Fruit fly (Drosophila melanogaster) whole organism, embryonic: ENCODE data around the gene CG46304.

Experiments
- Atf6 ChIP-seq: fragments of 200-800 bp; sonication (Bioruptor generic); IDR thresholded peaks from 2 replicates; pipeline ENCODE4 v1.3.6; 2022; ENCODE audit warnings: missing biosample characterization, missing genetic modification characterization
- BtbVII ChIP-seq: fragments of 200-800 bp; sonication (Bioruptor generic); optimal IDR thresholded peaks from 3 replicates; lab custom pipeline; 2017; ENCODE audit warnings: missing biosample characterization, mild to moderate bottlenecking, missing genetic modification characterization
- CG10366 ChIP-seq: fragments of 200-800 bp; sonication (Bioruptor generic); IDR thresholded peaks from 2 replicates; pipeline ENCODE4 v1.3.6; 2022; ENCODE audit warnings: missing biosample characterization, missing genetic modification characterization
- CG11695 ChIP-seq: fragments of 200-800 bp; sonication (Bioruptor generic); IDR thresholded peaks from 3 replicates; pipeline ENCODE4 v1.3.6; 2022; ENCODE audit warnings: missing biosample characterization, missing genetic modification characterization
- CG12942 ChIP-seq: fragments of 200-800 bp; sonication (Bioruptor generic); optimal IDR thresholded peaks from 3 replicates; lab custom pipeline; 2016; ENCODE audit warnings: missing biosample characterization, missing genetic modification characterization
- CG15011 ChIP-seq: fragments of 200-800 bp; sonication (Bioruptor generic); optimal IDR thresholded peaks from 3 replicates; lab custom pipeline; 2018; ENCODE audit warnings: missing biosample characterization, mild to moderate bottlenecking, missing genetic modification characterization
- CG17361 ChIP-seq: fragments of 200-800 bp; sonication (Bioruptor generic); IDR thresholded peaks from 3 replicates; pipeline ENCODE4 v1.3.6; 2022; ENCODE audit warnings: missing biosample characterization, missing genetic modification characterization
- CG3163 ChIP-seq: fragments of 200-800 bp; sonication (Bioruptor generic); optimal IDR thresholded peaks from 3 replicates; lab custom pipeline; 2016; ENCODE audit warnings: missing biosample characterization, missing genetic modification characterization
- CG3281 ChIP-seq: fragments of 200-800 bp; sonication (Bioruptor generic); optimal IDR thresholded peaks from 3 replicates; lab custom pipeline; 2017; ENCODE audit warnings: missing biosample characterization, mild to moderate bottlenecking, missing genetic modification characterization
- CG34376 ChIP-seq: fragments of 200-800 bp; sonication (Bioruptor generic); optimal IDR thresholded peaks from 2 replicates; lab custom pipeline; 2018; ENCODE audit warnings: missing biosample characterization, mild to moderate bottlenecking, missing genetic modification characterization
- CG4730 ChIP-seq: fragments of 200-800 bp; sonication (Bioruptor generic); IDR thresholded peaks from 2 replicates; pipeline ENCODE4 v1.3.6; 2022; ENCODE audit warnings: missing biosample characterization, missing genetic modification characterization
- E2f1 ChIP-seq: fragments of 200-800 bp; sonication (Bioruptor generic); IDR thresholded peaks from 2 replicates; pipeline ENCODE4 v1.3.6; 2022; ENCODE audit warnings: missing biosample characterization, missing genetic modification characterization
- Ets65A ChIP-seq: fragments of 200-800 bp; sonication (Bioruptor generic); peaks from one replicate; lab custom pipeline; 2016; ENCODE audit warnings: missing biosample characterization, missing genetic modification characterization
- Ets97D ChIP-seq: fragments of 200-800 bp; sonication (Bioruptor generic); optimal IDR thresholded peaks from 3 replicates; lab custom pipeline; 2016; ENCODE audit warnings: missing biosample characterization, missing genetic modification characterization
- Fer2 ChIP-seq: fragments of 200-800 bp; sonication (Bioruptor generic); optimal IDR thresholded peaks from 2 replicates; lab custom pipeline; 2018; ENCODE audit warnings: missing biosample characterization, mild to moderate bottlenecking, missing genetic modification characterization, moderate library complexity
- H15 ChIP-seq: fragments of 200-800 bp; sonication (Bioruptor generic); IDR thresholded peaks from 3 replicates; pipeline ENCODE4 v1.3.6; 2022; ENCODE audit warnings: missing biosample characterization, missing genetic modification characterization
- HLH54F ChIP-seq: fragments of 200-800 bp; sonication (Bioruptor generic); optimal IDR thresholded peaks from 3 replicates; lab custom pipeline; 2016; ENCODE audit warnings: missing biosample characterization, missing genetic modification characterization
- Ptx1 ChIP-seq: fragments of 200-800 bp; sonication (Bioruptor generic); IDR thresholded peaks from 2 replicates; pipeline ENCODE4 v1.3.6; 2022; ENCODE audit warnings: missing biosample characterization, missing genetic modification characterization
- Rfx ChIP-seq: fragments of 200-800 bp; sonication (Bioruptor generic); IDR thresholded peaks from 2 replicates; pipeline ENCODE4 v1.3.6; 2022; ENCODE audit warnings: missing biosample characterization, missing genetic modification characterization
- Sox100B ChIP-seq: fragments of 200-800 bp; sonication (Bioruptor generic); optimal IDR thresholded peaks from 3 replicates; lab custom pipeline; 2018; ENCODE audit warnings: missing biosample characterization, mild to moderate bottlenecking, missing genetic modification characterization
- Trl ChIP-seq, 3 experiments: fragments of >200 bp in 2 of 3; fragments of 200-800 bp in 1 of 3; sonication (Bioruptor generic) in 1 of 3; optimal IDR thresholded peaks; 2 replicates in 1 of 3; 3 replicates in 2 of 3; lab custom pipeline; 2016 to 2017; ENCODE audit warnings: missing biosample characterization in 1 of 3, missing genetic modification characterization in 1 of 3
- al ChIP-seq: fragments of 200-800 bp; sonication (Bioruptor generic); IDR thresholded peaks from 2 replicates; pipeline ENCODE4 v1.3.6; 2022; ENCODE audit warnings: missing biosample characterization, missing genetic modification characterization
- az2 ChIP-seq: fragments of 200-800 bp; sonication (Bioruptor generic); optimal IDR thresholded peaks from 3 replicates; lab custom pipeline; 2016; ENCODE audit warnings: missing biosample characterization, missing genetic modification characterization
- bsh ChIP-seq, 2 experiments: fragments of 200-800 bp; sonication (Bioruptor generic); optimal IDR thresholded peaks; 2 replicates each; lab custom pipeline; 2017 to 2018; ENCODE audit warnings: mild to moderate bottlenecking in 2 of 2, missing biosample characterization in 2 of 2, missing genetic modification characterization in 2 of 2, moderate library complexity in 1 of 2
- chinmo ChIP-seq: fragments of 200-800 bp; sonication (Bioruptor generic); IDR thresholded peaks from 4 replicates; pipeline ENCODE4 v1.3.6; 2022; ENCODE audit warnings: missing biosample characterization, missing genetic modification characterization; ENCODE audit not compliant: partially characterized antibody
- dmrt99B ChIP-seq: fragments of 200-800 bp; sonication (Bioruptor generic); optimal IDR thresholded peaks from 2 replicates; lab custom pipeline; 2018; ENCODE audit warnings: missing biosample characterization, mild to moderate bottlenecking, missing genetic modification characterization, moderate library complexity
- fd64A ChIP-seq: fragments of 200-800 bp; sonication (Bioruptor generic); optimal IDR thresholded peaks from 3 replicates; lab custom pipeline; 2018; ENCODE audit warnings: missing biosample characterization, mild to moderate bottlenecking, missing genetic modification characterization
- gsb ChIP-seq: fragments of 200-800 bp; sonication (Bioruptor generic); IDR thresholded peaks from 2 replicates; pipeline ENCODE4 v1.3.6; 2022; ENCODE audit warnings: missing biosample characterization, missing genetic modification characterization
- hkb ChIP-seq, 2 experiments: fragments of 200-800 bp in 1 of 2; fragments of >200 bp in 1 of 2; sonication (Bioruptor generic) in 1 of 2; IDR thresholded peaks in 1 of 2; optimal IDR thresholded peaks in 1 of 2; 2 replicates each; pipeline versions ENCODE4 v1.3.6 to Lab custom; 2017 to 2022; ENCODE audit warnings: missing biosample characterization in 1 of 2, missing genetic modification characterization in 1 of 2
- ken ChIP-seq: fragments of 200-800 bp; sonication (Bioruptor generic); IDR thresholded peaks from 3 replicates; pipeline ENCODE4 v1.3.6; 2022; ENCODE audit warnings: missing biosample characterization, missing genetic modification characterization
- lilli ChIP-seq: fragments of 200-800 bp; sonication (Bioruptor generic); optimal IDR thresholded peaks from 3 replicates; lab custom pipeline; 2016; ENCODE audit warnings: missing biosample characterization, missing genetic modification characterization
- lmd ChIP-seq: fragments of 200-800 bp; sonication (Bioruptor generic); IDR thresholded peaks from 2 replicates; pipeline ENCODE4 v1.3.6; 2022; ENCODE audit warnings: missing biosample characterization, missing genetic modification characterization
- stc ChIP-seq: fragments of 200-800 bp; sonication (Bioruptor generic); IDR thresholded peaks from 2 replicates; pipeline ENCODE4 v1.3.6; 2022; ENCODE audit warnings: missing biosample characterization, missing genetic modification characterization
- sug ChIP-seq: fragments of 200-800 bp; optimal IDR thresholded peaks from 2 replicates; lab custom pipeline; 2019; ENCODE audit warnings: missing biosample characterization, mild to moderate bottlenecking, missing genetic modification characterization, moderate library complexity
- tin ChIP-seq: fragments of 200-800 bp; sonication (Bioruptor generic); optimal IDR thresholded peaks from 3 replicates; lab custom pipeline; 2016; ENCODE audit warnings: missing biosample characterization, missing genetic modification characterization
- tio ChIP-seq: fragments of 200-800 bp; sonication (Bioruptor generic); optimal IDR thresholded peaks from 2 replicates; lab custom pipeline; 2017; ENCODE audit warnings: missing biosample characterization, missing genetic modification characterization, inconsistent platforms
- ttk ChIP-seq: fragments of 200-800 bp; sonication (Bioruptor generic); IDR thresholded peaks from 2 replicates; pipeline ENCODE4 v2.1.2; 2022; ENCODE audit warnings: missing biosample characterization, missing genetic modification characterization
- unc-4 ChIP-seq: fragments of 200-800 bp; sonication (Bioruptor generic); IDR thresholded peaks from 2 replicates; pipeline ENCODE4 v1.3.6; 2022; ENCODE audit warnings: missing biosample characterization, missing genetic modification characterization; ENCODE audit not compliant: partially characterized antibody
- wek ChIP-seq: fragments of 200-800 bp; sonication (Bioruptor generic); optimal IDR thresholded peaks from 3 replicates; lab custom pipeline; 2018; ENCODE audit warnings: missing biosample characterization, mild to moderate bottlenecking, missing genetic modification characterization, moderate library complexity

The CG46304 gene

DNA sequence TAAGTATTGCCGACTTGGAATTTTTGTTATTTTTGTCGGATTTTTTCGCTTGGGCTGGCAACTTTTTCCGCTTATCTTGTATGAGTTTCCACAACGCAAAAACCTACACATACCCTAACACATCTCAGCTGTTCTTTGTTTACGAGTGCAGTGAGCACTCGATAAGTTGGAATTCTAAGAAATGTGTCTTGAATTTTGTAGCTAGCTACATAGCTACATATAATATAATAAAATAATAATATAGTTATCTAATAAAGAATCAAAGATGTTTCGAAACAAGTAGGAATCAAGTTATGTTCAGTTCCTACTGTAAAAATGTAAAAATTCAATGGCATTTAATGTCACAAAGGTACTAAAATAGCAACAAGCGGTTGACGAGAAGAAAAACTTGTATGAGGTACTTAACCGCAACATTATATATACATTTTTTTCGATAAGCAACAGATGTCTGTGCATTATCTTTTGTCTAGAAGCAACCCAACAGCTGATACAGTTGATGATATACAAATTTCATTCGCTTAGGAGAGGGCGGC is 11.1 kb downstream of the CG46304 start, which contains the start of gene Bhmt (continued):
- TF ChIP-seq chinmo (GFP tag; lab: Robert Waterston, UW) (no peak), gsb (GFP tag; lab: Robert Waterston, UW) (0 out of 2 replicates have a peak, but pooled peaks have one; percentile 57), Ets65A (GFP tag; lab: Kevin White, UChicago) (peak; percentile 44), H15 (GFP tag; lab: Robert Waterston, UW) (peak; percentile 52; the same call in 1 of the 3 replicates), CG3281 (peak; percentile 81), CG10366 (0 out of 2 replicates have a peak, but pooled peaks have one; percentile 47), bsh (GFP tag; optimal IDR thresholded peaks at IDR 0.05; lab: Kevin White, UChicago) (peak; percentile 56 to 59), tio (GFP tag; lab: Kevin White, UChicago) (peak; percentile 24), ken (GFP tag; lab: Robert Waterston, UW) (no peak), Rfx (GFP tag; lab: Robert Waterston, UW) (peak; percentile 86), stc (GFP tag; lab: Robert Waterston, UW) (peak; percentile 68), CG11695 (GFP tag; lab: Robert Waterston, UW) (peak; percentile 74; the same call in 2 of the 3 replicates), Ptx1 (GFP tag; lab: Robert Waterston, UW) (peak; percentile 78), dmrt99B (peak; percentile 71), CG12942 (GFP tag; lab: Kevin White, UChicago) (peak; percentile 11), CG17361 (GFP tag; lab: Robert Waterston, UW) (peak; percentile 74), tin (GFP tag; lab: Kevin White, UChicago) (peak; percentile 35), E2f1 (GFP tag; lab: Robert Waterston, UW) (peak; percentile 60), Fer2 (tag; lab: Kevin White, UChicago) (peak; percentile 22), Atf6 (GFP tag; lab: Robert Waterston, UW) (peak; percentile 73), sug (peak; percentile 59), ttk (GFP tag; lab: Robert Waterston, UW) (no peak), Sox100B (GFP tag; lab: Kevin White, UChicago) (peak; percentile 56), CG4730 (GFP tag; lab: Robert Waterston, UW) (peak; percentile 42; the same call in 1 of the 2 replicates), al (GFP tag; lab: Robert Waterston, UW) (peak; percentile 74), az2 (peak; percentile 21), fd64A (no peak), Trl (optimal IDR thresholded peaks at IDR 0.05; lab: Kevin White, UChicago) (no peak), Trl (GFP tag; optimal IDR thresholded peaks at IDR 0.05; lab: Kevin White, UChicago) (no peak), BtbVII (GFP tag; lab: Kevin White, UChicago) (peak; percentile 74), lmd (GFP tag; lab: Robert Waterston, UW) (peak; percentile 77), unc-4 (GFP tag; lab: Robert Waterston, UW) (no peak), CG15011 (GFP tag; lab: Kevin White, UChicago) (peak; percentile 11), Ets97D (GFP tag; lab: Kevin White, UChicago) (no peak), lilli (GFP tag; lab: Kevin White, UChicago) (peak; percentile 48), hkb (optimal IDR thresholded peaks at IDR 0.05; lab: Kevin White, UChicago) (no peak), hkb (GFP tag; IDR thresholded peaks at IDR 0.05; lab: Robert Waterston, UW) (peak; percentile 73), CG3163 (GFP tag; lab: Kevin White, UChicago) (no peak), HLH54F (GFP tag; lab: Kevin White, UChicago) (no peak), CG34376 (GFP tag; lab: Kevin White, UChicago) (peak; percentile 43), wek (GFP tag; lab: Kevin White, UChicago) (no peak)
